Fruit fly (Drosophila melanogaster) whole organism, embryonic: ENCODE results near the gene CG46439.

Experiments used
- CG10959 ChIP-seq: fragments of 200-800 bp; sonication (Bioruptor generic); IDR thresholded peaks from 2 replicates; pipeline ENCODE4 v1.3.6; 2022; ENCODE audit warnings: missing biosample characterization, missing genetic modification characterization
- CG11085 ChIP-seq: fragments of 200-800 bp; sonication (Bioruptor generic); IDR thresholded peaks from 2 replicates; pipeline ENCODE4 v1.3.6; 2022; ENCODE audit warnings: missing biosample characterization, missing genetic modification characterization
- CG12744 ChIP-seq: fragments of 200-800 bp; sonication (Bioruptor generic); optimal IDR thresholded peaks from 2 replicates; lab custom pipeline; 2016; ENCODE audit warnings: missing biosample characterization, missing genetic modification characterization
- CG15514 ChIP-seq: fragments of 200-800 bp; sonication (Bioruptor generic); optimal IDR thresholded peaks from 3 replicates; lab custom pipeline; 2017; ENCODE audit warnings: missing biosample characterization, missing genetic modification characterization, mild to moderate bottlenecking, moderate library complexity, missing genetic modification reagents
- CG1602 ChIP-seq: fragments of 200-800 bp; sonication (Bioruptor generic); optimal IDR thresholded peaks from 3 replicates; lab custom pipeline; 2016; ENCODE audit warnings: missing biosample characterization, missing genetic modification characterization
- CG17186 ChIP-seq: fragments of 200-800 bp; sonication (Bioruptor generic); optimal IDR thresholded peaks from 3 replicates; lab custom pipeline; 2017; ENCODE audit warnings: missing biosample characterization, missing genetic modification reagents, missing genetic modification characterization
- CG17829 ChIP-seq: fragments of 200-800 bp; optimal IDR thresholded peaks from 2 replicates; lab custom pipeline; 2019; ENCODE audit warnings: missing biosample characterization, mild to moderate bottlenecking, missing genetic modification characterization, moderate library complexity
- CG18011 ChIP-seq: fragments of 200-800 bp; sonication (Bioruptor generic); optimal IDR thresholded peaks from 2 replicates; lab custom pipeline; 2017; ENCODE audit warnings: missing biosample characterization, missing genetic modification characterization, mild to moderate bottlenecking, moderate library complexity, missing genotype
- CG32767 ChIP-seq: fragments of 200-800 bp; sonication (Bioruptor generic); IDR thresholded peaks from 2 replicates; pipeline ENCODE4 v1.3.6; 2022; ENCODE audit warnings: missing biosample characterization, missing genetic modification characterization
- CG32772 ChIP-seq: fragments of 200-800 bp; sonication (Bioruptor generic); IDR thresholded peaks from 2 replicates; pipeline ENCODE4 v1.3.6; 2022; ENCODE audit warnings: missing biosample characterization, missing genetic modification characterization
- CG33557 ChIP-seq: fragments of 200-800 bp; sonication (Bioruptor generic); optimal IDR thresholded peaks from 2 replicates; lab custom pipeline; 2019; ENCODE audit warnings: missing biosample characterization, mild to moderate bottlenecking, missing genetic modification characterization, moderate library complexity
- CG8359 ChIP-seq: fragments of 200-800 bp; sonication (Bioruptor generic); optimal IDR thresholded peaks from 2 replicates; lab custom pipeline; 2017; ENCODE audit warnings: missing biosample characterization, mild to moderate bottlenecking, missing genetic modification characterization, borderline replicate concordance
- Camta ChIP-seq: fragments of 200-800 bp; sonication (Bioruptor generic); optimal IDR thresholded peaks from 2 replicates; lab custom pipeline; 2016; ENCODE audit warnings: missing biosample characterization, missing genetic modification characterization
- D ChIP-seq, 2 experiments: fragments of 200-800 bp in 1 of 2; fragments of >200 bp in 1 of 2; sonication (Bioruptor generic) in 1 of 2; optimal IDR thresholded peaks; 2 replicates in 1 of 2; 3 replicates in 1 of 2; lab custom pipeline; 2017; ENCODE audit warnings: mild to moderate bottlenecking in 1 of 2, missing biosample characterization in 1 of 2, missing genetic modification characterization in 1 of 2, missing genetic modification reagents in 1 of 2
- E2f1 ChIP-seq: fragments of 200-800 bp; sonication (Bioruptor generic); IDR thresholded peaks from 2 replicates; pipeline ENCODE4 v1.3.6; 2022; ENCODE audit warnings: missing biosample characterization, missing genetic modification characterization
- H15 ChIP-seq: fragments of 200-800 bp; sonication (Bioruptor generic); IDR thresholded peaks from 3 replicates; pipeline ENCODE4 v1.3.6; 2022; ENCODE audit warnings: missing biosample characterization, missing genetic modification characterization
- H2.0 ChIP-seq: fragments of 200-800 bp; sonication (Bioruptor generic); IDR thresholded peaks from 2 replicates; pipeline ENCODE4 v1.3.6; 2022; ENCODE audit warnings: missing biosample characterization, missing genetic modification characterization
- HmgZ ChIP-seq: fragments of 200-800 bp; sonication (Bioruptor generic); optimal IDR thresholded peaks from 2 replicates; lab custom pipeline; 2018; ENCODE audit warnings: missing biosample characterization, mild to moderate bottlenecking, missing genetic modification characterization
- Meics ChIP-seq: fragments of 200-800 bp; sonication (Bioruptor generic); optimal IDR thresholded peaks from 2 replicates; lab custom pipeline; 2017; ENCODE audit warnings: missing biosample characterization, mild to moderate bottlenecking, missing genetic modification characterization
- NFAT ChIP-seq: fragments of 200-800 bp; sonication (Bioruptor generic); IDR thresholded peaks from 2 replicates; pipeline ENCODE4 v1.3.6; 2022; ENCODE audit warnings: missing biosample characterization, missing genetic modification characterization
- NK7.1 ChIP-seq: fragments of 200-800 bp; sonication (Bioruptor generic); optimal IDR thresholded peaks from 3 replicates; lab custom pipeline; 2016; ENCODE audit warnings: missing biosample characterization, missing genetic modification characterization
- Nf-YB ChIP-seq: fragments of 200-800 bp; sonication (Bioruptor generic); optimal IDR thresholded peaks from 3 replicates; lab custom pipeline; 2019; ENCODE audit warnings: missing biosample characterization, mild to moderate bottlenecking, missing genetic modification characterization, moderate library complexity
- Usf ChIP-seq: fragments of 200-800 bp; sonication (Bioruptor generic); optimal IDR thresholded peaks from 2 replicates; lab custom pipeline; 2017; ENCODE audit warnings: missing genotype, missing biosample characterization, missing genetic modification characterization
- Vsx1 ChIP-seq: fragments of 200-800 bp; sonication (Bioruptor generic); optimal IDR thresholded peaks from 2 replicates; lab custom pipeline; 2017; ENCODE audit warnings: missing biosample characterization, mild to moderate bottlenecking, missing genetic modification characterization, missing genetic modification reagents
- ara ChIP-seq: fragments of 200-800 bp; sonication (Bioruptor generic); IDR thresholded peaks from 2 replicates; pipeline ENCODE4 v1.3.6; 2022; ENCODE audit warnings: missing biosample characterization, missing genetic modification characterization
- bigmax ChIP-seq: fragments of 200-800 bp; sonication (Bioruptor generic); optimal IDR thresholded peaks from 2 replicates; lab custom pipeline; 2018; ENCODE audit warnings: missing biosample characterization, mild to moderate bottlenecking, missing genetic modification characterization
- bsh ChIP-seq, 2 experiments: fragments of 200-800 bp; sonication (Bioruptor generic); optimal IDR thresholded peaks; 2 replicates each; lab custom pipeline; 2017 to 2018; ENCODE audit warnings: mild to moderate bottlenecking in 2 of 2, missing biosample characterization in 2 of 2, missing genetic modification characterization in 2 of 2, moderate library complexity in 1 of 2
- caup ChIP-seq: fragments of 200-800 bp; sonication (Bioruptor generic); optimal IDR thresholded peaks from 3 replicates; lab custom pipeline; 2017; ENCODE audit warnings: missing biosample characterization, mild to moderate bottlenecking, missing genetic modification characterization, moderate library complexity; ENCODE audit not compliant: severe bottlenecking
- chm ChIP-seq: fragments of 200-800 bp; sonication (Bioruptor generic); IDR thresholded peaks from 2 replicates; pipeline ENCODE4 v1.3.6; 2022; ENCODE audit warnings: missing biosample characterization, missing genetic modification characterization
- cwo ChIP-seq: fragments of 200-800 bp; sonication (Bioruptor generic); optimal IDR thresholded peaks from 3 replicates; lab custom pipeline; 2017; ENCODE audit warnings: missing biosample characterization, missing genetic modification characterization, mild to moderate bottlenecking, moderate library complexity, missing genetic modification reagents
- da ChIP-seq: fragments of 200-800 bp; sonication (Bioruptor generic); optimal IDR thresholded peaks from 2 replicates; lab custom pipeline; 2016; ENCODE audit warnings: missing biosample characterization, missing genetic modification characterization
- ems ChIP-seq: fragments of 200-800 bp; sonication (Bioruptor generic); optimal IDR thresholded peaks from 3 replicates; lab custom pipeline; 2016; ENCODE audit warnings: missing biosample characterization, missing genetic modification characterization
- gcm ChIP-seq: fragments of 200-800 bp; sonication (Bioruptor generic); optimal IDR thresholded peaks from 2 replicates; lab custom pipeline; 2019; ENCODE audit warnings: missing biosample characterization, mild to moderate bottlenecking, missing genetic modification characterization, moderate library complexity
- grn ChIP-seq: fragments of 200-800 bp; sonication (Bioruptor generic); optimal IDR thresholded peaks from 3 replicates; lab custom pipeline; 2017; ENCODE audit warnings: missing biosample characterization, missing genetic modification characterization
- gro ChIP-seq: fragments of 200-800 bp; sonication (Bioruptor generic); optimal IDR thresholded peaks from 2 replicates; lab custom pipeline; 2016; ENCODE audit warnings: missing biosample characterization, missing genetic modification characterization
- hth ChIP-seq: fragments of >200 bp; optimal IDR thresholded peaks from 2 replicates; lab custom pipeline; 2017; ENCODE audit warnings: inconsistent platforms
- insv ChIP-seq, 2 experiments: fragments of 200-800 bp; sonication (Bioruptor generic); optimal IDR thresholded peaks; 3 replicates each; lab custom pipeline; 2016 to 2018; ENCODE audit warnings: missing biosample characterization in 2 of 2, missing genetic modification characterization in 2 of 2
- inv ChIP-seq: fragments of 200-800 bp; sonication (Bioruptor generic); IDR thresholded peaks from 2 replicates; pipeline ENCODE4 v1.3.6; 2022; ENCODE audit warnings: missing biosample characterization, missing genetic modification characterization; ENCODE audit not compliant: partially characterized antibody
- jigr1 ChIP-seq: fragments of 200-800 bp; sonication (Bioruptor generic); IDR thresholded peaks from 3 replicates; pipeline ENCODE4 v1.3.6; 2022; ENCODE audit warnings: missing biosample characterization, missing genetic modification characterization
- klu ChIP-seq: fragments of 200-800 bp; sonication (Bioruptor generic); IDR thresholded peaks from 2 replicates; pipeline ENCODE4 v1.3.6; 2022; ENCODE audit warnings: missing biosample characterization, missing genetic modification characterization
- onecut ChIP-seq: fragments of 200-800 bp; sonication (Bioruptor generic); IDR thresholded peaks from 2 replicates; pipeline ENCODE4 v1.3.6; 2022; ENCODE audit warnings: missing biosample characterization, missing genetic modification characterization
- pho ChIP-seq: fragments of 200-800 bp; sonication (Bioruptor generic); optimal IDR thresholded peaks from 2 replicates; lab custom pipeline; 2016; ENCODE audit warnings: missing biosample characterization, missing genetic modification characterization
- ranshi ChIP-seq: fragments of 200-800 bp; sonication (Bioruptor generic); IDR thresholded peaks from 2 replicates; pipeline ENCODE4 v1.3.6; 2022; ENCODE audit warnings: missing biosample characterization, missing genetic modification characterization
- slou ChIP-seq: fragments of 200-800 bp; sonication (Bioruptor generic); optimal IDR thresholded peaks from 3 replicates; lab custom pipeline; 2016; ENCODE audit warnings: missing biosample characterization, missing genetic modification characterization
- slp2 ChIP-seq: fragments of 200-800 bp; sonication (Bioruptor generic); optimal IDR thresholded peaks from 2 replicates; lab custom pipeline; 2016; ENCODE audit warnings: missing biosample characterization, missing genetic modification characterization
- stc ChIP-seq: fragments of 200-800 bp; sonication (Bioruptor generic); IDR thresholded peaks from 2 replicates; pipeline ENCODE4 v1.3.6; 2022; ENCODE audit warnings: missing biosample characterization, missing genetic modification characterization
- sug ChIP-seq: fragments of 200-800 bp; optimal IDR thresholded peaks from 2 replicates; lab custom pipeline; 2019; ENCODE audit warnings: missing biosample characterization, mild to moderate bottlenecking, missing genetic modification characterization, moderate library complexity
- tin ChIP-seq: fragments of 200-800 bp; sonication (Bioruptor generic); optimal IDR thresholded peaks from 3 replicates; lab custom pipeline; 2016; ENCODE audit warnings: missing biosample characterization, missing genetic modification characterization
- trh ChIP-seq: fragments of 200-800 bp; sonication (Bioruptor generic); optimal IDR thresholded peaks from 2 replicates; lab custom pipeline; 2016; ENCODE audit warnings: missing biosample characterization, missing genetic modification characterization
- zen ChIP-seq: fragments of 200-800 bp; sonication (Bioruptor generic); optimal IDR thresholded peaks from 3 replicates; lab custom pipeline; 2018; ENCODE audit warnings: missing biosample characterization, mild to moderate bottlenecking, missing genetic modification characterization, moderate library complexity

CG46439 gene

DNA sequence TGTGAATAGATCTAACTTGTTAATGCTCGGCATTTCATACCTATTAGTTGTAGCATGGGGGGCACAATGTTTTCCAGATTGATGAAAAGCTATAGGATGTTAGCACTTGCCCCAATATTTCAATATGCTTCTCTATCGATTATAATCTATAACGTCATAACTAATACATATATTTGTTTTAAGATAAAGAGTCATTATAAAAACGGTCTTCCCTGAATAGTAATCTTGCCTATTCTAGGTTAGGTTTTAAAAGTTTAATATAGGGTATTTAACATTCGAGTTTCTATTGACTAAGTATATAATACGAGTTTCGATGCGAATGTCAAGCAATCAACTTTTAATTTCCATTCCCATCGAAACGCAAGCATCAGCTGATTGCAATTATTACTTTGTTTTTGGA, 34.8 kb downstream of the CG46439 start, which contains the start of the genes CG6321 and Blos2 (continued):
- TF ChIP-seq inv (GFP tag; lab: Robert Waterston, UW) (no peak), caup (GFP tag; lab: Kevin White, UChicago) (peak; percentile 72), CG11085 (GFP tag; lab: Robert Waterston, UW) (no peak), Meics (GFP tag; lab: Kevin White, UChicago) (peak; percentile 85), Vsx1 (GFP tag; lab: Kevin White, UChicago) (peak; percentile 34), NK7.1 (GFP tag; lab: Kevin White, UChicago) (peak; percentile 25), CG1602 (GFP tag; lab: Kevin White, UChicago) (peak; percentile 51), ems (GFP tag; lab: Kevin White, UChicago) (peak; percentile 55), insv (GFP tag; optimal IDR thresholded peaks at IDR 0.05; lab: Kevin White, UChicago) (no peak), slou (peak; percentile 8), pho (GFP tag; lab: Kevin White, UChicago) (peak; percentile 29), bigmax (GFP tag; lab: Kevin White, UChicago) (peak; percentile 93), CG15514 (GFP tag; lab: Kevin White, UChicago) (peak; percentile 53), HmgZ (peak; percentile 84), CG33557 (GFP tag; lab: Kevin White, UChicago) (peak; percentile 59), grn (GFP tag; lab: Kevin White, UChicago) (peak; percentile 21), tin (GFP tag; lab: Kevin White, UChicago) (peak; percentile 61), D (optimal IDR thresholded peaks at IDR 0.05; lab: Kevin White, UChicago) (no peak), D (GFP tag; optimal IDR thresholded peaks at IDR 0.05; lab: Kevin White, UChicago) (peak; percentile 61), bsh (GFP tag; optimal IDR thresholded peaks at IDR 0.05; lab: Kevin White, UChicago) (peak; percentile 54 to 80), NFAT (GFP tag; lab: Robert Waterston, UW) (peak; percentile 45; the same call in 1 of the 2 replicates), onecut (peak; percentile 76), CG32772 (0 out of 2 replicates have a peak, but pooled peaks have one; percentile 5), CG17829 (tag; lab: Kevin White, UChicago) (peak; percentile 82), Nf-YB (GFP tag; lab: Kevin White, UChicago) (peak; percentile 62), H15 (GFP tag; lab: Robert Waterston, UW) (0 out of 3 replicates have a peak, but pooled peaks have one; percentile 27), gcm (GFP tag; lab: Kevin White, UChicago) (peak; percentile 81), H2.0 (GFP tag; lab: Robert Waterston, UW) (no peak), trh (GFP tag; lab: Kevin White, UChicago) (no peak), CG8359 (GFP tag; lab: Kevin White, UChicago) (peak; percentile 30), ara (0 out of 2 replicates have a peak, but pooled peaks have one; percentile 34), jigr1 (GFP tag; lab: Robert Waterston, UW) (no peak), Usf (no peak), stc (peak; percentile 79), cwo (GFP tag; lab: Kevin White, UChicago) (peak; percentile 65), da (no peak), CG12744 (GFP tag; lab: Kevin White, UChicago) (peak; percentile 54), hth (lab: Kevin White, UChicago) (no peak), slp2 (GFP tag; lab: Kevin White, UChicago) (peak; percentile 30), E2f1 (GFP tag; lab: Robert Waterston, UW) (peak; percentile 62), sug (tag; lab: Kevin White, UChicago) (peak; percentile 79), ranshi (GFP tag; lab: Robert Waterston, UW) (peak; percentile 65; the same call in 1 of the 2 replicates), Camta (GFP tag; lab: Kevin White, UChicago) (peak; percentile 19), chm (peak; percentile 55; the same call in 1 of the 2 replicates), CG17186 (GFP tag; lab: Kevin White, UChicago) (no peak), CG32767 (GFP tag; lab: Robert Waterston, UW) (0 out of 2 replicates have a peak, but pooled peaks have one; percentile 21), CG10959 (GFP tag; lab: Robert Waterston, UW) (peak; percentile 27; the same call in 1 of the 2 replicates), gro (GFP tag; lab: Kevin White, UChicago) (peak; percentile 5), zen (tag; lab: Kevin White, UChicago) (peak; percentile 82), klu (GFP tag; lab: Robert Waterston, UW) (peak; percentile 52), CG18011 (peak; percentile 17)
